Worm (Caenorhabditis elegans): ENCODE data around the gene srh-174.

- no peak for TF ChIP-seq lin-32 (GFP tag; optimal IDR thresholded peaks at IDR 0.05)
- no peak for TF ChIP-seq nhr-28 (tag; optimal IDR thresholded peaks at IDR 0.05)
- no peak for TF ChIP-seq lsy-2 (tag; optimal IDR thresholded peaks at IDR 0.05)
- TF ChIP-seq nhr-237 (tag; optimal IDR thresholded peaks at IDR 0.05): no peak
- TF ChIP-seq nhr-2 (tag; optimal IDR thresholded peaks at IDR 0.05): no peak
- no peak for TF ChIP-seq lin-13 (tag; optimal IDR thresholded peaks at IDR 0.05)
- no peak for TF ChIP-seq sptf-1 (tag; optimal IDR thresholded peaks at IDR 0.05)
- no peak for TF ChIP-seq unc-39 (tag; optimal IDR thresholded peaks at IDR 0.05)
- no peak for TF ChIP-seq nhr-12 (tag; optimal IDR thresholded peaks at IDR 0.05)
These were observed 11.8 kb downstream of the srh-174 start, which contains the start of gene str-199 for ce11 chrV:17190399-17190798.
